Worm (Caenorhabditis elegans): Measurements from ENCODE around the gene T19H5.4.

- TF ChIP-seq nhr-80 (tag; optimal IDR thresholded peaks at IDR 0.05): no peak
- TF ChIP-seq unc-62 (GFP tag; optimal IDR thresholded peaks at IDR 0.05): no peak
Observed at ce11 chrII:9497309-9497708, 10.1 kb upstream of the T19H5.4 start.

Data from whole organism, young adult.